Worm (Caenorhabditis elegans) whole organism, early embryonic: ENCODE measurements around the gene C53B4.2.
A peak's percentile ranks its signal among the peaks of the same experiment; 100 is the strongest.

ENCODE experiments used
- F13C5.2 ChIP-seq: sonication (generic microtip); optimal IDR thresholded peaks from 2 replicates; lab custom pipeline; 2017; ENCODE audit warnings: mild to moderate bottlenecking, missing genetic modification characterization, inconsistent platforms, missing compliant biosample characterization
- ama-1 ChIP-seq: fragments of 150-350 bp; optimal IDR thresholded peaks from 2 replicates; lab custom pipeline; 2014
- ceh-13 ChIP-seq: fragments of 200-800 bp; sonication (Bioruptor generic); optimal IDR thresholded peaks from 2 replicates; lab custom pipeline; 2018; ENCODE audit warnings: mild to moderate bottlenecking, missing genetic modification characterization, missing compliant biosample characterization
- ceh-36 ChIP-seq: sonication (generic microtip); optimal IDR thresholded peaks from 2 replicates; lab custom pipeline; 2016; ENCODE audit warnings: missing genetic modification characterization, inconsistent platforms, missing compliant biosample characterization
- flt-1 ChIP-seq: fragments of 200-800 bp; sonication (Bioruptor generic); IDR thresholded peaks from 2 replicates; pipeline ENCODE4 v1.3.6; 2022; ENCODE audit warnings: missing genetic modification characterization, missing compliant biosample characterization
- hmg-4 ChIP-seq: fragments of 200-800 bp; sonication (Bioruptor generic); optimal IDR thresholded peaks from 2 replicates; lab custom pipeline; 2018; ENCODE audit warnings: mild to moderate bottlenecking, missing genetic modification characterization, missing compliant biosample characterization
- pes-1 ChIP-seq: fragments of 200-800 bp; sonication (Bioruptor generic); IDR thresholded peaks from 2 replicates; pipeline ENCODE4 v1.3.6; 2022; ENCODE audit warnings: missing genetic modification reagents, missing genetic modification characterization, missing compliant biosample characterization
- scrt-1 ChIP-seq: fragments of 200-800 bp; sonication (Bioruptor generic); IDR thresholded peaks from 2 replicates; pipeline ENCODE4 v1.3.6; 2022; ENCODE audit warnings: missing genetic modification characterization, missing compliant biosample characterization
- tra-4 ChIP-seq: sonication (generic microtip); optimal IDR thresholded peaks from 2 replicates; lab custom pipeline; 2017; ENCODE audit warnings: missing genetic modification characterization, missing compliant biosample characterization

DNA sequence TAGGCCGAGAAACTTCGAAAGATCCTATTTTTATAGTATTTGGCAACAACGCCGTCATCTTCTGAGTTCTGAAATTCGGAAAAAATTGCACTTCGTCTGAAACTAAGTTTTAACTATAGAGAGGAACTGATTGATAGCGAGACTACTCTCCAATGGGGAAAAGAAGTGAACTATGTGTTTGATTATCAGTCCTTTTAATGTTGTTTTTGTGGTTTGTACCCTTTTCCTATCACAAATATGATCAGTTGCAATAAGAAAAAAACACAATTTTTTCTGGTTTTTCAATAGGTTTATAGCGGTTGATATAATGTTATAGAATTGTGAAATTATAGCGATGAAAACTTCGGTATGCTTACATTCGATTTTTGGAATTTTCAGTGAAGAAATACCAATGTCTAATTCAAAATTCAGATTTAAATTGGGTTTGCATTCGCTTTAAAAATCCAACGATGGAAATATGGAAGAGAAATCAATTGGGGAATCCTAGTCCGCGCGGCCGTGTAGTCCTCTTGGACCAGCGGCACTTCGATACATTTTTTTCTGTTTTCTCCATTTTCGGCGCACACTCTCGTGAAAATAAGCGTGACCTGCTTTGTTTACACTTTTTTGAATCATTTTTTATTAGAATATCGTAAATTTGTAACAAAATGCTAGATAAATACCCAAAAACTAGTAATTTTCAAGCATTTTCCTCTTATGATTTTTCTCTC, 7.4 kb downstream of the C53B4.2 start, which contains the start of gene C53B4.3:
- TF ChIP-seq pes-1 (0 out of 2 replicates have a peak, but pooled peaks have one; percentile 69), hmg-4 (GFP tag; lab: Kevin White, UChicago) (no peak), ama-1 (lab: Kevin White, UChicago) (no peak), flt-1 (GFP tag; lab: Robert Waterston, UW) (no peak), F13C5.2 (tag; lab: Kevin White, UChicago) (no peak), ceh-13 (GFP tag; lab: Kevin White, UChicago) (no peak), ceh-36 (tag; lab: Kevin White, UChicago) (no peak), scrt-1 (GFP tag; lab: Robert Waterston, UW) (no peak), tra-4 (tag; lab: Kevin White, UChicago) (no peak)
